Worm (Caenorhabditis elegans): ENCODE measurements around the gene Y52E8A.2.

Gene Y52E8A.2

DNA sequence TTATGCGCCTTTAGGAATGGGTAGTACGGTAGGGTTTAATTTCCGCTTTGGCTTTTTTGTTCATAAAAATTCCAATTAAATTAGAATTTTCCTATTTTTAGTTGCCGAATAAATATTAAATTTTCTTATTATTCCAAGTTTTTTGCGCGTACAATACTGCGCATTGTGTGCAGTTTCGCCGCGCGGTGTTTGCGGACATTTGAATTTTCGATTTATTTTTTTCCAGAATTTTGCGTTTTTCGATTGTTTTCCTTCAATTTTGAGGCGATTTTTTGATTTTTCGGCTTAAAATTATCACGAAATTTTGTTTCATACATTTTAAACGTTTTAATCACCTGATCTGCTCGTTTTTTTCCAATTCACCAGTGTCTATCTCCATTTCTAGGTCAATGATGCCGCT is 2.2 kb downstream of the Y52E8A.2 start, which contains the start of gene H20J04.6:
TSS of gene H20J04.6 (plus strand) at position 386 of the 400 bp plus-strand sequence.
- TF ChIP-seq efl-1 (GFP tag; optimal IDR thresholded peaks at IDR 0.05), result no peak
- TF ChIP-seq F49E8.2 (tag; optimal IDR thresholded peaks at IDR 0.05; ENCODE audit: insufficient read depth), result no peak
- no peak for TF ChIP-seq chd-7 (tag; optimal IDR thresholded peaks at IDR 0.05)
- TF ChIP-seq T07F8.4 (tag; optimal IDR thresholded peaks at IDR 0.05), result no peak
- TF ChIP-seq Y67H2A.10 (GFP tag; conservative IDR thresholded peaks at IDR 0.05), result no peak
- TF ChIP-seq nhr-27 (tag; optimal IDR thresholded peaks at IDR 0.05), result no peak
- no peak for TF ChIP-seq lag-1 (GFP tag; IDR thresholded peaks at IDR 0.05)
- TF ChIP-seq C06A6.2 (GFP tag; conservative IDR thresholded peaks at IDR 0.05), result no peak
- no peak for TF ChIP-seq ama-1 (optimal IDR thresholded peaks at IDR 0.05)
- no peak for TF ChIP-seq ama-1 (GFP tag; optimal IDR thresholded peaks at IDR 0.05)
- TF ChIP-seq tbp1 (GFP tag; optimal IDR thresholded peaks at IDR 0.05), result no peak
- TF ChIP-seq Y53G8AR.9 (GFP tag; conservative IDR thresholded peaks at IDR 0.05), result no peak
- TF ChIP-seq let-526 (GFP tag; IDR thresholded peaks at IDR 0.05), result no peak
- no peak for TF ChIP-seq Y53F4B.3 (GFP tag; IDR thresholded peaks at IDR 0.05)
- no peak for TF ChIP-seq B0336.3 (GFP tag; IDR thresholded peaks at IDR 0.05)
- no peak for TF ChIP-seq ztf-26 (tag; optimal IDR thresholded peaks at IDR 0.05)
- no peak for TF ChIP-seq aptf-3 (GFP tag; IDR thresholded peaks at IDR 0.05)
- no peak for TF ChIP-seq rcor-1 (GFP tag; IDR thresholded peaks at IDR 0.05)
- no peak for TF ChIP-seq madf-10 (tag; optimal IDR thresholded peaks at IDR 0.05)
- TF ChIP-seq fkh-3 (tag; optimal IDR thresholded peaks at IDR 0.05), result no peak
- peak; percentile 13 for TF ChIP-seq lin-54 (GFP tag; optimal IDR thresholded peaks at IDR 0.05)
- TF ChIP-seq madf-6 (GFP tag; IDR thresholded peaks at IDR 0.05), result peak; percentile 27; the same call in 1 of the 2 replicates
- TF ChIP-seq repo-1 (tag; optimal IDR thresholded peaks at IDR 0.05), result no peak
- peak; percentile 10 for TF ChIP-seq snpc-1.3 (tag; optimal IDR thresholded peaks at IDR 0.05; ENCODE audit: insufficient read depth)
- no peak for TF ChIP-seq F55B11.4 (tag; optimal IDR thresholded peaks at IDR 0.05; ENCODE audit: borderline replicate concordance, insufficient read depth)
- TF ChIP-seq lsl-1 (GFP tag; optimal IDR thresholded peaks at IDR 0.05), result peak; percentile 19
- no peak for TF ChIP-seq F33H1.4 (GFP tag; IDR thresholded peaks at IDR 0.05)
- TF ChIP-seq Y79H2A.3 (GFP tag; conservative IDR thresholded peaks at IDR 0.05), result no peak
- no peak for TF ChIP-seq ets-4 (GFP tag; optimal IDR thresholded peaks at IDR 0.05)
- TF ChIP-seq Y56A3A.18 (GFP tag; IDR thresholded peaks at IDR 0.05), result no peak
- no peak for TF ChIP-seq F23B12.7 (tag; optimal IDR thresholded peaks at IDR 0.05; ENCODE audit: insufficient read depth)
- no peak for TF ChIP-seq ZK185.1 (tag; optimal IDR thresholded peaks at IDR 0.05; ENCODE audit: poor library complexity, severe bottlenecking)
- no peak for TF ChIP-seq pha-4 (tag; optimal IDR thresholded peaks at IDR 0.05)
- no peak for TF ChIP-seq zim-3 (tag; optimal IDR thresholded peaks at IDR 0.05)
- no peak for TF ChIP-seq ccch-3 (GFP tag; optimal IDR thresholded peaks at IDR 0.05)
- TF ChIP-seq hmg-20 (GFP tag; IDR thresholded peaks at IDR 0.05), result no peak

DNA sequence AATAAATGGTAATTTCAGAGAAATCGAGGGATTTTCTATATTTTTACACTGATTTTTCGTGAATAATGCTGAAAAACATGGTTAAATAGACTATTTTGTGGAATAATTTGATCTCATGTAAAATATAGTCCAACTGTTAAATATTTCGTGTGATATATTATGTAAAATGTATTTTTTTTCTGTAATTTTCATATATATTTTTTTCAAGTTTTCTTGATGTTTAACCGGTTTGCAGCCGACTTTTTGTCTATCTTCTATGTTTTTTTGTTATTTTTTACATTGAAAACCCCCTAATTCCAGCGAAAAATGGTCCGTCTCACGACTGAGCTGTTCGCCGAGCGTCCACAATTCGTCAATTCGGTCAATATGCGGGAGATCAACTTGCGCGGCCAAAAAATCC is 3.4 kb downstream of the Y52E8A.2 start, which contains the start of gene mog-2:
TSS of gene mog-2 (plus strand) at position 301 of the 400 bp plus-strand sequence.
- no peak for TF ChIP-seq rcor-1 (GFP tag; IDR thresholded peaks at IDR 0.05)
- TF ChIP-seq ceh-40 (GFP tag; IDR thresholded peaks at IDR 0.05), result no peak
- TF ChIP-seq hmg-1.2 (GFP tag; IDR thresholded peaks at IDR 0.05), result no peak
- no peak for TF ChIP-seq ztf-18 (tag; optimal IDR thresholded peaks at IDR 0.05)
- TF ChIP-seq nhr-90 (tag; optimal IDR thresholded peaks at IDR 0.05), result no peak
- TF ChIP-seq T26A5.8 (tag; optimal IDR thresholded peaks at IDR 0.05), result no peak
- TF ChIP-seq lag-1 (GFP tag; IDR thresholded peaks at IDR 0.05), result no peak
- TF ChIP-seq F23B12.7 (tag; optimal IDR thresholded peaks at IDR 0.05; ENCODE audit: insufficient read depth), result no peak
- no peak for TF ChIP-seq somi-1 (GFP tag; optimal IDR thresholded peaks at IDR 0.05)
- no peak for TF ChIP-seq gei-17 (GFP tag; optimal IDR thresholded peaks at IDR 0.05)
- no peak for TF ChIP-seq mxl-1 (tag; optimal IDR thresholded peaks at IDR 0.05)
- no peak for TF ChIP-seq F37B4.10 (GFP tag; IDR thresholded peaks at IDR 0.05)

Measured in whole organism, young adult.